Worm (Caenorhabditis elegans): ENCODE measurements around the gene F53E4.1.

Gene F53E4.1

ce11 chrV:15710401-15710800 is 42.3 kb upstream of the F53E4.1 start, which contains the start of gene Y6E2A.1:
Gene Y6E2A.1, minus strand, starts transcription at chrV:15710501.
- TF ChIP-seq dmd-4 (tag; optimal IDR thresholded peaks at IDR 0.05; ENCODE audit: borderline replicate concordance) (no peak), ets-4 (tag; optimal IDR thresholded peaks at IDR 0.05) (no peak), pha-4 (tag; optimal IDR thresholded peaks at IDR 0.05) (no peak), ceh-14 (tag; optimal IDR thresholded peaks at IDR 0.05) (no peak), ref-2 (tag; optimal IDR thresholded peaks at IDR 0.05) (no peak), gmeb-2 (tag; optimal IDR thresholded peaks at IDR 0.05) (no peak), ceh-30 (tag; optimal IDR thresholded peaks at IDR 0.05) (no peak), pag-3 (tag; optimal IDR thresholded peaks at IDR 0.05; ENCODE audit: borderline replicate concordance) (no peak), ceh-2 (tag; optimal IDR thresholded peaks at IDR 0.05) (no peak), Y22D7AL.16 (tag; optimal IDR thresholded peaks at IDR 0.05) (no peak), T23F11.4 (GFP tag; optimal IDR thresholded peaks at IDR 0.05) (no peak), unc-3 (GFP tag; conservative IDR thresholded peaks at IDR 0.05) (no peak), unc-3 (tag; optimal IDR thresholded peaks at IDR 0.05) (no peak), nhr-232 (tag; optimal IDR thresholded peaks at IDR 0.05) (no peak)

- TF ChIP-seq npax-4 (tag; optimal IDR thresholded peaks at IDR 0.05) (no peak), nfya-1 (tag; optimal IDR thresholded peaks at IDR 0.05) (no peak), T23F11.4 (GFP tag; optimal IDR thresholded peaks at IDR 0.05) (no peak), lim-6 (tag; optimal IDR thresholded peaks at IDR 0.05) (no peak), rnt-1 (tag; optimal IDR thresholded peaks at IDR 0.05) (no peak), elt-2 (tag; optimal IDR thresholded peaks at IDR 0.05) (no peak)
These were observed 39.9 kb upstream of the F53E4.1 start for ce11 chrV:15707982-15708381.

- TF ChIP-seq Y22D7AL.16 (tag; optimal IDR thresholded peaks at IDR 0.05) (no peak), unc-3 (GFP tag; conservative IDR thresholded peaks at IDR 0.05) (no peak), unc-3 (tag; optimal IDR thresholded peaks at IDR 0.05) (no peak), ref-2 (tag; optimal IDR thresholded peaks at IDR 0.05) (no peak), K09A11.1 (tag; optimal IDR thresholded peaks at IDR 0.05; ENCODE audit: insufficient read depth) (no peak), hlh-8 (tag; optimal IDR thresholded peaks at IDR 0.05) (no peak), elt-4 (tag; optimal IDR thresholded peaks at IDR 0.05) (no peak), eyg-1 (tag; optimal IDR thresholded peaks at IDR 0.05) (no peak), T23F11.4 (GFP tag; optimal IDR thresholded peaks at IDR 0.05) (no peak), rnt-1 (tag; optimal IDR thresholded peaks at IDR 0.05) (no peak), elt-2 (tag; optimal IDR thresholded peaks at IDR 0.05) (no peak)
These were observed 36.6 kb upstream of the F53E4.1 start, which contains the start of gene twk-34 for ce11 chrV:15704745-15705144. Gene twk-34, plus strand, starts transcription at chrV:15704960.

- no peak for TF ChIP-seq ceh-22 (tag; optimal IDR thresholded peaks at IDR 0.05)
These were observed 34.2 kb upstream of the F53E4.1 start, which contains the start of gene nhr-53 for ce11 chrV:15702263-15702662. Gene nhr-53, minus strand, starts transcription at chrV:15702363.

- TF ChIP-seq C08G9.2 (tag; optimal IDR thresholded peaks at IDR 0.05) (no peak), tbx-7 (tag; optimal IDR thresholded peaks at IDR 0.05) (no peak), ceh-24 (tag; optimal IDR thresholded peaks at IDR 0.05) (no peak), nhr-11 (tag; optimal IDR thresholded peaks at IDR 0.05) (no peak), pha-2 (tag; optimal IDR thresholded peaks at IDR 0.05) (no peak), C38D4.7 (GFP tag; optimal IDR thresholded peaks at IDR 0.05) (no peak)
These were observed 31.7 kb upstream of the F53E4.1 start, which contains the start of gene nhr-199 for ce11 chrV:15699799-15700198. Gene nhr-199, minus strand, starts transcription at chrV:15699899.

- TF ChIP-seq pat-9 (tag; optimal IDR thresholded peaks at IDR 0.05) (no peak), ceh-34 (tag; optimal IDR thresholded peaks at IDR 0.05) (no peak), ceh-9 (tag; optimal IDR thresholded peaks at IDR 0.05) (no peak), ttx-3 (tag; optimal IDR thresholded peaks at IDR 0.05) (no peak), ceh-2 (tag; optimal IDR thresholded peaks at IDR 0.05) (no peak), nfya-1 (tag; optimal IDR thresholded peaks at IDR 0.05) (no peak), fkh-10 (GFP tag; optimal IDR thresholded peaks at IDR 0.05) (no peak), nhr-232 (tag; optimal IDR thresholded peaks at IDR 0.05) (no peak), dmd-4 (tag; optimal IDR thresholded peaks at IDR 0.05; ENCODE audit: borderline replicate concordance) (no peak), Y22D7AL.16 (tag; optimal IDR thresholded peaks at IDR 0.05) (no peak), pha-4 (tag; optimal IDR thresholded peaks at IDR 0.05) (no peak), hlh-13 (GFP tag; optimal IDR thresholded peaks at IDR 0.05) (no peak), hlh-30 (tag; optimal IDR thresholded peaks at IDR 0.05; ENCODE audit: insufficient read depth) (no peak), pag-3 (tag; optimal IDR thresholded peaks at IDR 0.05; ENCODE audit: borderline replicate concordance) (no peak), ztf-16 (tag; optimal IDR thresholded peaks at IDR 0.05) (no peak), unc-3 (GFP tag; conservative IDR thresholded peaks at IDR 0.05) (no peak), unc-3 (tag; optimal IDR thresholded peaks at IDR 0.05) (no peak), syd-9 (tag; optimal IDR thresholded peaks at IDR 0.05) (no peak), ceh-14 (tag; optimal IDR thresholded peaks at IDR 0.05) (no peak), pros-1 (tag; optimal IDR thresholded peaks at IDR 0.05) (no peak), ceh-24 (tag; optimal IDR thresholded peaks at IDR 0.05) (no peak)
These were observed 30.0 kb upstream of the F53E4.1 start, which contains the start of gene srx-29 for ce11 chrV:15698099-15698498. Gene srx-29, minus strand, starts transcription at chrV:15698199.
